Worm (Caenorhabditis elegans) whole organism, L1 larva: Measurements from ENCODE around the gene T19H12.12.
"Not testable (repeated sequence)": the region's sequence is repeated elsewhere in the genome, so short reads cannot be mapped to it uniquely, and the experiment has no call there.

Source experiments
- C16A3.4 ChIP-seq: fragments of 150-350 bp; optimal IDR thresholded peaks from 2 replicates; lab custom pipeline; 2014; ENCODE audit warnings: missing biosample characterization, missing genetic modification characterization
- F16B12.6 ChIP-seq: fragments of 150-350 bp; optimal IDR thresholded peaks from 2 replicates; lab custom pipeline; 2014; ENCODE audit warnings: missing biosample characterization, missing genetic modification characterization
- Y116A8C.19 ChIP-seq: sonication (generic microtip); optimal IDR thresholded peaks from 2 replicates; lab custom pipeline; 2016; ENCODE audit warnings: missing compliant biosample characterization, missing genetic modification characterization, borderline replicate concordance
- aha-1 ChIP-seq: fragments of 150-350 bp; optimal IDR thresholded peaks from 2 replicates; lab custom pipeline; 2014; ENCODE audit warnings: missing biosample characterization, missing genetic modification characterization
- aly-2 ChIP-seq: fragments of 150-350 bp; optimal IDR thresholded peaks from 2 replicates; lab custom pipeline; 2014; ENCODE audit warnings: missing biosample characterization, missing genetic modification characterization
- ama-1 ChIP-seq: fragments of 150-350 bp; optimal IDR thresholded peaks from 2 replicates; lab custom pipeline; 2014
- ceh-63 ChIP-seq: fragments of 200-800 bp; sonication (Bioruptor generic); optimal IDR thresholded peaks from 2 replicates; lab custom pipeline; 2018; ENCODE audit warnings: mild to moderate bottlenecking, missing genetic modification characterization, missing compliant biosample characterization
- ceh-8 ChIP-seq: fragments of 200-800 bp; sonication (Bioruptor generic); optimal IDR thresholded peaks from 2 replicates; lab custom pipeline; 2018; ENCODE audit warnings: mild to moderate bottlenecking, missing genetic modification characterization, moderate library complexity, missing compliant biosample characterization
- ceh-88 ChIP-seq: fragments of 200-800 bp; sonication (Bioruptor generic); IDR thresholded peaks from 2 replicates; pipeline ENCODE4 v1.3.6; 2022; ENCODE audit warnings: missing genetic modification characterization, missing compliant biosample characterization
- ces-1 ChIP-seq: fragments of 150-350 bp; optimal IDR thresholded peaks from 2 replicates; lab custom pipeline; 2014; ENCODE audit warnings: missing biosample characterization, missing genetic modification reagents, missing genetic modification characterization
- efl-3 ChIP-seq: fragments of 200-800 bp; sonication (Bioruptor generic); optimal IDR thresholded peaks from 2 replicates; lab custom pipeline; 2018; ENCODE audit warnings: mild to moderate bottlenecking, missing genetic modification characterization, missing compliant biosample characterization
- egl-27 ChIP-seq, 2 experiments: fragments of 150-350 bp in 1 of 2; sonication (generic microtip); optimal IDR thresholded peaks; 3 replicates each; lab custom pipeline; 2017 to 2018; ENCODE audit warnings: missing biosample characterization in 2 of 2, missing genetic modification characterization in 2 of 2, missing genetic modification reagents in 2 of 2
- elt-2 ChIP-seq: sonication (generic microtip); optimal IDR thresholded peaks from 2 replicates; lab custom pipeline; 2016; ENCODE audit warnings: missing genetic modification characterization, mild to moderate bottlenecking, inconsistent platforms, missing compliant biosample characterization, missing genetic modification reagents
- elt-3 ChIP-seq, 6 experiments: fragments of 150-350 bp in 1 of 6; sonication (generic microtip); optimal IDR thresholded peaks; 2 replicates each; lab custom pipeline; 2017 to 2018; ENCODE audit warnings: missing biosample characterization in 6 of 6, missing genetic modification characterization in 6 of 6, inconsistent platforms in 1 of 6
- hpl-2 ChIP-seq: fragments of 150-350 bp; optimal IDR thresholded peaks from 2 replicates; lab custom pipeline; 2014; ENCODE audit warnings: missing biosample characterization, missing genetic modification reagents, missing genetic modification characterization
- jun-1 ChIP-seq: fragments of 150-350 bp; optimal IDR thresholded peaks from 2 replicates; lab custom pipeline; 2014; ENCODE audit warnings: missing biosample characterization, missing genetic modification reagents, missing genetic modification characterization
- lin-14 ChIP-seq: fragments of 200-800 bp; sonication (Bioruptor generic); optimal IDR thresholded peaks from 2 replicates; lab custom pipeline; 2018; ENCODE audit warnings: mild to moderate bottlenecking, missing genetic modification characterization, moderate library complexity, missing compliant biosample characterization
- lin-35 ChIP-seq, 2 experiments: fragments of 150-350 bp; optimal IDR thresholded peaks; 2 replicates each; lab custom pipeline; 2014; ENCODE audit warnings: missing biosample characterization in 2 of 2, missing genetic modification characterization in 2 of 2, missing genetic modification reagents in 2 of 2
- lin-39 ChIP-seq: fragments of 150-350 bp; optimal IDR thresholded peaks from 2 replicates; lab custom pipeline; 2014; ENCODE audit warnings: missing biosample characterization, missing genetic modification reagents, missing genetic modification characterization
- lsy-2 ChIP-seq, 2 experiments: fragments of 150-350 bp; optimal IDR thresholded peaks; 2 replicates each; lab custom pipeline; 2014; ENCODE audit warnings: missing biosample characterization in 2 of 2, missing genetic modification characterization in 2 of 2
- mdl-1 ChIP-seq, 2 experiments: fragments of 150-350 bp; optimal IDR thresholded peaks; 2 replicates each; lab custom pipeline; 2014 to 2017; ENCODE audit warnings: missing biosample characterization in 2 of 2, missing genetic modification characterization in 2 of 2, inconsistent platforms in 1 of 2
- mef-2 ChIP-seq: fragments of 150-350 bp; optimal IDR thresholded peaks from 2 replicates; lab custom pipeline; 2014; ENCODE audit warnings: missing biosample characterization, missing genetic modification characterization
- mep-1 ChIP-seq: fragments of 150-350 bp; optimal IDR thresholded peaks from 2 replicates; lab custom pipeline; 2014; ENCODE audit warnings: missing biosample characterization, missing genetic modification characterization
- nhr-19 ChIP-seq: fragments of 200-800 bp; sonication (Bioruptor generic); conservative IDR thresholded peaks from 2 replicates; pipeline ENCODE4 v1.3.6; 2022; ENCODE audit warnings: missing genetic modification characterization, missing compliant biosample characterization
- nhr-28 ChIP-seq: fragments of 150-350 bp; optimal IDR thresholded peaks from 2 replicates; lab custom pipeline; 2014; ENCODE audit warnings: missing biosample characterization, missing genetic modification characterization
- nhr-47 ChIP-seq: sonication (generic microtip); optimal IDR thresholded peaks from 2 replicates; lab custom pipeline; 2016; ENCODE audit warnings: mild to moderate bottlenecking, missing genetic modification characterization, moderate library complexity, missing compliant biosample characterization
- nhr-71 ChIP-seq: sonication (generic microtip); optimal IDR thresholded peaks from 2 replicates; lab custom pipeline; 2016; ENCODE audit warnings: mild to moderate bottlenecking, missing genetic modification characterization, moderate library complexity, missing compliant biosample characterization
- nhr-77 ChIP-seq: fragments of 150-350 bp; optimal IDR thresholded peaks from 2 replicates; lab custom pipeline; 2014; ENCODE audit warnings: missing biosample characterization, missing genetic modification characterization
- nhr-84 ChIP-seq: sonication (generic microtip); optimal IDR thresholded peaks from 2 replicates; lab custom pipeline; 2017; ENCODE audit warnings: missing biosample characterization, missing genetic modification characterization
- nhr-85 ChIP-seq: sonication (generic microtip); peaks from one replicate; lab custom pipeline; 2016; ENCODE audit warnings: missing genetic modification characterization, inconsistent platforms, missing compliant biosample characterization
- nhr-90 ChIP-seq: sonication (generic microtip); optimal IDR thresholded peaks from 2 replicates; lab custom pipeline; 2016; ENCODE audit warnings: mild to moderate bottlenecking, missing genetic modification characterization, missing compliant biosample characterization; ENCODE audit not compliant: poor library complexity
- pax-3 ChIP-seq: fragments of 200-800 bp; sonication (Bioruptor generic); optimal IDR thresholded peaks from 2 replicates; lab custom pipeline; 2018; ENCODE audit warnings: mild to moderate bottlenecking, missing genetic modification characterization, moderate library complexity, missing compliant biosample characterization
- rnt-1 ChIP-seq: sonication (generic microtip); optimal IDR thresholded peaks from 2 replicates; lab custom pipeline; 2016; ENCODE audit warnings: mild to moderate bottlenecking, missing genetic modification characterization, moderate library complexity, missing compliant biosample characterization
- skn-1 ChIP-seq: fragments of 150-350 bp; optimal IDR thresholded peaks from 2 replicates; lab custom pipeline; 2014; ENCODE audit warnings: missing biosample characterization, missing genetic modification characterization
- sox-4 ChIP-seq: sonication (generic microtip); optimal IDR thresholded peaks from 2 replicates; lab custom pipeline; 2016; ENCODE audit warnings: missing genetic modification characterization, missing compliant biosample characterization
- tbx-2 ChIP-seq: sonication (generic microtip); optimal IDR thresholded peaks from 2 replicates; lab custom pipeline; 2016; ENCODE audit warnings: missing genetic modification characterization, missing compliant biosample characterization
- tlp-1 ChIP-seq: fragments of 150-350 bp; optimal IDR thresholded peaks from 2 replicates; lab custom pipeline; 2014; ENCODE audit warnings: missing biosample characterization, missing genetic modification characterization
- unc-86 ChIP-seq: sonication (generic microtip); optimal IDR thresholded peaks from 2 replicates; lab custom pipeline; 2016; ENCODE audit warnings: missing genetic modification characterization, missing compliant biosample characterization
- unc-98 ChIP-seq: fragments of 200-800 bp; sonication (Bioruptor generic); IDR thresholded peaks from 2 replicates; pipeline ENCODE4 v1.3.6; 2022; ENCODE audit warnings: missing genetic modification characterization, missing compliant biosample characterization
- vab-15 ChIP-seq: sonication (generic microtip); optimal IDR thresholded peaks from 2 replicates; lab custom pipeline; 2017; ENCODE audit warnings: missing genotype, mild to moderate bottlenecking, missing genetic modification characterization, missing compliant biosample characterization
- xbp-1 ChIP-seq: sonication (generic microtip); optimal IDR thresholded peaks from 2 replicates; lab custom pipeline; 2016; ENCODE audit warnings: missing genetic modification characterization, missing compliant biosample characterization
- zip-4 ChIP-seq: fragments of 200-800 bp; sonication (Bioruptor generic); optimal IDR thresholded peaks from 2 replicates; lab custom pipeline; 2018; ENCODE audit warnings: mild to moderate bottlenecking, missing genetic modification characterization, moderate library complexity, missing compliant biosample characterization
- ztf-4 ChIP-seq: fragments of 150-350 bp; optimal IDR thresholded peaks from 2 replicates; lab custom pipeline; 2014; ENCODE audit warnings: missing biosample characterization, missing genetic modification characterization

T19H12.12 gene

DNA sequence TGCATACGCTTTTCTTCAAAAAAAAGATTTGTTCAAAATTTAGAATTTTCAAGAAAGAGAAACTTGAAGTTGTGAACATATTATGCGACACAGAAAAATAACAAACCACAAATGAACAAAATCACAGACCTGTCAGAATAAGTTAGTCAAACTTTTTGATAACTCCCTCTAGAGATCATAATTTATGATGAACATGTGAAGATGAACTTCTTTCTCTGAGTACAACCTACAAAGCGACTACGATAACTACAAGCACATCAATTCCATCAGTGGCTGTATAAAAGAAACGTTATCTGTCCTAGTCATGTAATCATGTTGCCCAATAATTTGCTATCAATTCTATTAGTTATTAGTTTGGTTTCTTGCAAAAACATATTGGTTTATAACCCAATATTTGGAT is 11.2 kb downstream of the T19H12.12 start, which contains the start of gene ugt-9 (continued):
- TF ChIP-seq vab-15 (tag; lab: Kevin White, UChicago) (no peak), nhr-19 (GFP tag; lab: Robert Waterston, UW) (peak; percentile 36), mep-1 (tag; lab: Kevin White, UChicago) (no peak), elt-3 (tag; optimal IDR thresholded peaks at IDR 0.05; lab: Kevin White, UChicago) (peak in 3 of 6 experiments; percentile 58 to 84 (median 61)), aha-1 (tag; lab: Kevin White, UChicago) (no peak), ceh-8 (GFP tag; lab: Kevin White, UChicago) (no peak), mdl-1 (tag; optimal IDR thresholded peaks at IDR 0.05; lab: Kevin White, UChicago) (no peak), lin-35 (GFP tag; optimal IDR thresholded peaks at IDR 0.05; lab: Kevin White, UChicago) (peak in 1 of 2 experiments; percentile 7), nhr-85 (tag; lab: Kevin White, UChicago) (peak; percentile 84), unc-86 (tag; lab: Kevin White, UChicago) (no peak), zip-4 (GFP tag; lab: Kevin White, UChicago) (no peak), ceh-63 (GFP tag; lab: Kevin White, UChicago) (no peak), F16B12.6 (tag; lab: Kevin White, UChicago) (no peak), unc-98 (no peak), tbx-2 (peak; percentile 41), pax-3 (tag; lab: Kevin White, UChicago) (no peak), nhr-71 (tag; lab: Kevin White, UChicago) (peak; percentile 57), egl-27 (tag; optimal IDR thresholded peaks at IDR 0.05; lab: Kevin White, UChicago) (no peak), aly-2 (no peak), nhr-77 (tag; lab: Kevin White, UChicago) (peak; percentile 22), sox-4 (tag; lab: Kevin White, UChicago) (no peak), nhr-84 (no peak), efl-3 (no peak), C16A3.4 (no peak), ama-1 (lab: Kevin White, UChicago) (no peak), lsy-2 (tag; optimal IDR thresholded peaks at IDR 0.05; lab: Kevin White, UChicago) (no peak), ces-1 (GFP tag; lab: Kevin White, UChicago) (no peak), skn-1 (no peak), nhr-90 (tag; lab: Kevin White, UChicago) (peak; percentile 39), lin-14 (GFP tag; lab: Kevin White, UChicago) (peak; percentile 32), lin-39 (tag; lab: Kevin White, UChicago) (no peak), rnt-1 (tag; lab: Kevin White, UChicago) (no peak), tlp-1 (tag; lab: Kevin White, UChicago) (no peak), nhr-47 (tag; lab: Kevin White, UChicago) (no peak), hpl-2 (GFP tag; lab: Kevin White, UChicago) (no peak), nhr-28 (no peak), mef-2 (no peak), ztf-4 (tag; lab: Kevin White, UChicago) (no peak), xbp-1 (tag; lab: Kevin White, UChicago) (no peak), Y116A8C.19 (tag; lab: Kevin White, UChicago) (no peak), ceh-88 (no peak), jun-1 (tag; lab: Kevin White, UChicago) (no peak)

DNA sequence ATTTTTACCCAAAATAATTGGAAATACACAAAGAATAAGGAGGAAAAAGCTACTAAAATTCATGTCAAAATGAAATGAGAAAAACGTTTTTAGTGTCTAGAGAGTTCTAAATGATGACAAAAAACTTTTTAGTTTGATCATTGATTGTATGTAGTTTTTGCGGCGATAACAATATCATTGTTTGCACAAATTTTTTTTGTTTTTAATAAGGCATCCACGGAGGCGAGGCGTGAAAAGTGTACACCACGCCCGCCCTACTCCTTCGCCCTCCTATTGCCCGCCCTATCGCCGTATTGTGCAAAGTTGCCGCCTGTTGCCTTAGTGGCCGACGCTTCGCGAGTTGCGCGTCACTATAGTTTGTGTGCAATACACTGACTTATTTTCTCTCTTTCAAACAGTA is 15.4 kb downstream of the T19H12.12 start, which contains the start of gene ugt-10:
TSS of gene ugt-10 (minus strand) at position 101 of the 400 bp plus-strand sequence.
- not testable (repeated sequence) for TF ChIP-seq F16B12.6 (tag; lab: Kevin White, UChicago); elt-2; mep-1 (tag; lab: Kevin White, UChicago)
